Worm (Caenorhabditis elegans): ENCODE results near the gene F09E5.16.

Gene F09E5.16

DNA sequence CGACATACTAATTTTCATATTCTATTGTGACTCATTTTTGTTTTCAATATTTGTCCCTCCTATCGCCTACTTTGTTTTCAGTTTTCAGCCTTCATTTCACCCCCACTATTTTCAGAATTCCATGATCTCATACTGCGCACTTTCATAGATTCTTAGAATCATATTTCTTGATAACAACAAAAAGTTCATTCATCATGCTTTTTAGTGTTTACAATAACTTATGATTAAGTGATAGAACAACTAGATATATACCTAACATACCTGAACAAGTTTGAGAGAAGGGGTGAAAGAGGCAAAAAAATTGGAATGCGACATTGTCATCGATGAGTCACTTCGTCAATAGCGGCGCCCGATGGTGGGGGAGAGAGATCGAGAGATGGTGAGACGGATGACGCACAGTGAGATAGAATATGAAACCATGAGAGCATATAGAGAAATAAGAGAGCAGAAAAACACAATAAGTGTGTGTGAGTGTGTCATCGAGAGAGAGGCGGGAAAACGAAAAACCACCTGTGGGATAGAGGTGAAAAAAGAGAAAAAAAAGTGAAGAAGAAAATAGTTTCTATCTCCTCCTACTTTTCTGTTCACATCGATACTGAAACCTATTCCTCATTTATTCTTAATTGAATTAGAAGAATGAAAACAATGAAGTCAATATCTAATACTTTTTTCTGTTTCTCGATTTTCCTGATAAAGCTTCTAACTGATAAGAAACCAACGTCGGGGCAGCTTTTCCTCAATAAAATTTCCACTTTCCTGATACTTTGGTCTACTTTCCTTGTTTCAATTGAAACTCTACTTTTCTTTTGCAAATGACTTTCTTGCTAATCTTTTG, 28.7 kb downstream of the F09E5.16 start (continued):
- TF ChIP-seq F22D6.2 (tag; optimal IDR thresholded peaks at IDR 0.05) (no peak), C17E4.6 (GFP tag; IDR thresholded peaks at IDR 0.05) (no peak), let-607 (tag; optimal IDR thresholded peaks at IDR 0.05) (no peak)

DNA sequence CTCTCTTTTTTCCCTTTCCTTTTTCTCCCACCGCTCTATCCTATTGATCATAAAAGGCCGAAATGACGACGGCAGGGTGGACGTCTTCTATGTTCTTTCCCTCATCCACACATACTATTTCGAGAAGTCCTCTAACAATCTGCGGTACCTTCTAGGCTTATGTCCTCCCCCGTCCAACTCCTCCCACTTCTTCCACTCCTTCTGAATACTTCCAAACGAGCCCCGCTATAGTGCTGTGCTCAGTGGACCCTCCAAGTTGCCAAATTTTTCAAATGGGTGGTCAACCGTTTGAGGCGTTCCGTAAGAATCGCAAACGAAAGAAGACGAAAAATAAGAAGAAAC, 29.5 kb downstream of the F09E5.16 start:
- TF ChIP-seq B0019.2 (GFP tag; conservative IDR thresholded peaks at IDR 0.05) (no peak), egl-18 (GFP tag; IDR thresholded peaks at IDR 0.05) (peak; percentile 35; the same call in 1 of the 2 replicates), cebp-1 (GFP tag; IDR thresholded peaks at IDR 0.05) (no peak), cebp-1 (tag; optimal IDR thresholded peaks at IDR 0.05) (peak; percentile 36), rcor-1 (GFP tag; IDR thresholded peaks at IDR 0.05) (peak; percentile 32; the same call in 1 of the 2 replicates), zim-3 (tag; optimal IDR thresholded peaks at IDR 0.05) (peak; percentile 68), nfyb-1 (GFP tag; IDR thresholded peaks at IDR 0.05) (0 out of 2 replicates have a peak, but pooled peaks have one; percentile 55), madf-6 (GFP tag; IDR thresholded peaks at IDR 0.05) (0 out of 2 replicates have a peak, but pooled peaks have one; percentile 27), K12H6.12 (tag; optimal IDR thresholded peaks at IDR 0.05) (peak; percentile 0), tbx-9 (tag; optimal IDR thresholded peaks at IDR 0.05; ENCODE audit: borderline replicate concordance) (no peak), zfh-2 (GFP tag; conservative IDR thresholded peaks at IDR 0.05) (0 out of 2 replicates have a peak, but pooled peaks have one; percentile 29), T07F8.4 (tag; optimal IDR thresholded peaks at IDR 0.05) (no peak), chd-7 (tag; optimal IDR thresholded peaks at IDR 0.05) (peak; percentile 24), ceh-100 (GFP tag; IDR thresholded peaks at IDR 0.05) (0 out of 2 replicates have a peak, but pooled peaks have one; percentile 15), bed-2 (GFP tag; IDR thresholded peaks at IDR 0.05) (no peak), F37B4.10 (GFP tag; IDR thresholded peaks at IDR 0.05) (no peak), lir-1 (GFP tag; conservative IDR thresholded peaks at IDR 0.05) (no peak), let-607 (tag; optimal IDR thresholded peaks at IDR 0.05) (peak in 1 of 2 experiments; percentile 17), pbrm-1 (GFP tag; IDR thresholded peaks at IDR 0.05) (0 out of 2 replicates have a peak, but pooled peaks have one; percentile 42), dox-1 (GFP tag; IDR thresholded peaks at IDR 0.05) (peak; percentile 29; the same call in 1 of the 2 replicates), F52B5.7 (tag; optimal IDR thresholded peaks at IDR 0.05) (peak; percentile 38), dpff-1 (tag; optimal IDR thresholded peaks at IDR 0.05) (no peak)

- TF ChIP-seq chd-7 (tag; optimal IDR thresholded peaks at IDR 0.05) (peak; percentile 15), sptf-2 (GFP tag; optimal IDR thresholded peaks at IDR 0.05) (no peak)
Observed at ce11 chrII:5335370-5336034, 30.0 kb downstream of the F09E5.16 start.

DNA sequence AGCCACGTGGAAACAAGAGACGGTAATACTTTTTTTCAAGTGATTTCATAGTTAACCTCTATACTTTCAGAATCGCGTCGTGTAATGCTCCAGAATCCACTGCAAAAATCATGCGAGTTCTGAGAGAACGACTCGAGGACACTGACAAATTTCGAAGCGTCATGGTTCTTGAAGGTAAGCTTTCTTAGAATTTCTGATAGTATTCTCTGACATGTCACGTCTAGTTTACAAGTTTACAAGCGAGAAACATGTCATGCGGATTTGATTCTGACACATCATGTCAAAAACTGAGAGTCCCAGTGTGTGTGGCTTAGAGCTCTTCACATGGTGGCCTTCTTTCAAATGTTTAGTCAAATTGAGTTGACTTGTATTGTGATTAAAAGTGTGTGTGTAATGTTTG, 30.9 kb downstream of the F09E5.16 start:
- TF ChIP-seq ets-4 (GFP tag; optimal IDR thresholded peaks at IDR 0.05): no peak
- TF ChIP-seq T26A5.8 (tag; optimal IDR thresholded peaks at IDR 0.05): no peak
- TF ChIP-seq dpl-1 (GFP tag; optimal IDR thresholded peaks at IDR 0.05): no peak
- TF ChIP-seq B0019.2 (GFP tag; conservative IDR thresholded peaks at IDR 0.05): no peak
- TF ChIP-seq hlh-12 (tag; optimal IDR thresholded peaks at IDR 0.05): no peak
- no peak for TF ChIP-seq let-526 (GFP tag; IDR thresholded peaks at IDR 0.05)
- TF ChIP-seq bed-1 (GFP tag; IDR thresholded peaks at IDR 0.05): no peak
- TF ChIP-seq atf-7 (tag; optimal IDR thresholded peaks at IDR 0.05): no peak
- no peak for TF ChIP-seq F55B11.4 (tag; optimal IDR thresholded peaks at IDR 0.05; ENCODE audit: borderline replicate concordance, insufficient read depth)
- TF ChIP-seq hsf-1 (GFP tag; IDR thresholded peaks at IDR 0.05): no peak
- TF ChIP-seq K12H6.12 (tag; optimal IDR thresholded peaks at IDR 0.05): no peak
- no peak for TF ChIP-seq ceh-58 (GFP tag; IDR thresholded peaks at IDR 0.05)
